Fruit fly (Drosophila melanogaster) whole organism, prepupa: ENCODE results near the gene Npc2g.
A peak's percentile ranks its signal among the peaks of the same experiment; 100 is the strongest.

Experiments used
- Blimp-1 ChIP-seq: fragments of 200-800 bp; sonication (Bioruptor generic); optimal IDR thresholded peaks from 3 replicates; lab custom pipeline; 2017; ENCODE audit warnings: missing biosample characterization, missing genetic modification characterization, mild to moderate bottlenecking, moderate library complexity, missing genetic modification reagents
- CG10631 ChIP-seq: fragments of 200-800 bp; sonication (Bioruptor generic); optimal IDR thresholded peaks from 2 replicates; lab custom pipeline; 2016; ENCODE audit warnings: missing biosample characterization, missing genetic modification characterization
- CG11294 ChIP-seq: fragments of 200-800 bp; sonication (Bioruptor generic); IDR thresholded peaks from 2 replicates; pipeline ENCODE4 v1.3.6; 2022; ENCODE audit warnings: missing biosample characterization, missing genetic modification characterization
- CG11902 ChIP-seq: fragments of 200-800 bp; sonication (Bioruptor generic); optimal IDR thresholded peaks from 3 replicates; lab custom pipeline; 2016; ENCODE audit warnings: missing biosample characterization, missing genetic modification characterization
- CG15336 ChIP-seq: fragments of 200-800 bp; sonication (Bioruptor generic); IDR thresholded peaks from 2 replicates; pipeline ENCODE4 v1.3.6; 2022; ENCODE audit warnings: missing biosample characterization, missing genetic modification characterization
- CG34406 ChIP-seq: fragments of 200-800 bp; sonication (Bioruptor generic); optimal IDR thresholded peaks from 3 replicates; lab custom pipeline; 2016; ENCODE audit warnings: missing biosample characterization, missing genetic modification characterization
- CG6276 ChIP-seq: fragments of 200-800 bp; sonication (Bioruptor generic); optimal IDR thresholded peaks from 2 replicates; lab custom pipeline; 2017; ENCODE audit warnings: missing biosample characterization, mild to moderate bottlenecking, missing genetic modification characterization
- CG8319 ChIP-seq: fragments of 200-800 bp; sonication (Bioruptor generic); optimal IDR thresholded peaks from 3 replicates; lab custom pipeline; 2016; ENCODE audit warnings: missing biosample characterization, missing genetic modification characterization
- CG9139 ChIP-seq: fragments of 200-800 bp; sonication (Bioruptor generic); optimal IDR thresholded peaks from 3 replicates; lab custom pipeline; 2017; ENCODE audit warnings: missing biosample characterization, mild to moderate bottlenecking, missing genetic modification characterization
- Eip93F ChIP-seq: fragments of 200-800 bp; sonication (Bioruptor generic); optimal IDR thresholded peaks from 2 replicates; lab custom pipeline; 2016; ENCODE audit warnings: missing biosample characterization, mild to moderate bottlenecking, missing genetic modification characterization
- Ets21C ChIP-seq: fragments of 200-800 bp; sonication (Bioruptor generic); optimal IDR thresholded peaks from 3 replicates; lab custom pipeline; 2016; ENCODE audit warnings: missing biosample characterization, missing genetic modification characterization
- Hr4 ChIP-seq: fragments of 200-800 bp; sonication (Bioruptor generic); optimal IDR thresholded peaks from 3 replicates; lab custom pipeline; 2016; ENCODE audit warnings: missing biosample characterization, missing genetic modification characterization
- OdsH ChIP-seq: fragments of 200-800 bp; sonication (Bioruptor generic); optimal IDR thresholded peaks from 3 replicates; lab custom pipeline; 2016; ENCODE audit warnings: missing biosample characterization, missing genetic modification characterization
- Sox14 ChIP-seq: fragments of 200-800 bp; sonication (Bioruptor generic); optimal IDR thresholded peaks from 3 replicates; lab custom pipeline; 2016; ENCODE audit warnings: missing biosample characterization, missing genetic modification characterization
- Sox15 ChIP-seq: fragments of 200-800 bp; sonication (Bioruptor generic); optimal IDR thresholded peaks from 3 replicates; lab custom pipeline; 2016; ENCODE audit warnings: missing biosample characterization, missing genetic modification characterization
- achi ChIP-seq: fragments of 200-800 bp; sonication (Bioruptor generic); optimal IDR thresholded peaks from 3 replicates; lab custom pipeline; 2016; ENCODE audit warnings: missing biosample characterization, missing genetic modification characterization
- cyc ChIP-seq: fragments of 200-800 bp; sonication (Bioruptor generic); optimal IDR thresholded peaks from 3 replicates; lab custom pipeline; 2016; ENCODE audit warnings: missing biosample characterization, missing genetic modification characterization
- dac ChIP-seq: fragments of 200-800 bp; sonication (Bioruptor generic); optimal IDR thresholded peaks from 2 replicates; lab custom pipeline; 2017; ENCODE audit warnings: missing biosample characterization, mild to moderate bottlenecking, missing genetic modification characterization
- dsx ChIP-seq: fragments of 200-800 bp; optimal IDR thresholded peaks from 3 replicates; lab custom pipeline; 2019; ENCODE audit warnings: missing biosample characterization, mild to moderate bottlenecking, missing genetic modification characterization, moderate library complexity; ENCODE audit not compliant: poor library complexity, severe bottlenecking
- eg ChIP-seq: fragments of 200-800 bp; sonication (Bioruptor generic); IDR thresholded peaks from 3 replicates; pipeline ENCODE4 v1.3.6; 2022; ENCODE audit warnings: missing biosample characterization, missing genetic modification characterization
- fd59A ChIP-seq: fragments of 200-800 bp; sonication (Bioruptor generic); optimal IDR thresholded peaks from 2 replicates; lab custom pipeline; 2017; ENCODE audit warnings: missing biosample characterization, mild to moderate bottlenecking, missing genetic modification characterization, missing genetic modification reagents
- lz ChIP-seq: fragments of 200-800 bp; sonication (Bioruptor generic); optimal IDR thresholded peaks from 3 replicates; lab custom pipeline; 2016; ENCODE audit warnings: missing biosample characterization, missing genetic modification characterization
- spab ChIP-seq: fragments of 200-800 bp; sonication (Bioruptor generic); optimal IDR thresholded peaks from 2 replicates; lab custom pipeline; 2017; ENCODE audit warnings: missing biosample characterization, mild to moderate bottlenecking, missing genetic modification characterization, missing genetic modification reagents
- svp ChIP-seq: fragments of 200-800 bp; sonication (Bioruptor generic); peaks from one replicate; lab custom pipeline; 2016; ENCODE audit warnings: missing biosample characterization, missing genetic modification characterization

Gene Npc2g

DNA sequence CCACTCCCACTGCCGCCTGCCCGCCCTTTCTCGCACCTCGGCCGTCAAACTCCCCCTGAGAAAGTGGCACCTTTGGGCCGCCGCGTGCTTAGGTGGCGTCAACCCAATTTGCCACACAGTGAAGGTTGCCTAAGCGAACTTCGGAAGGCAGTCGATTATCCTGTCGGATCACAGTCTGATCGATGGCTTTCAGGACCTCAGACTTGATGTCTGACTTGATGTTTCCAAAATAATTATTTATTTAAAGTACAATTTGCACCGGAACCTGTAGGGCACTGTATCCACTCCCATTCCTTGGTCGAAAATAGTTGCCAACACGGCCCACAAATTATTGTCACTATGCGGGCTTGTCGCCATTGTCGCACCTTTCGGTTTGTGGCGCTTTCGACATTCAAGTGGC, 30.7 kb downstream of the Npc2g start (continued):
- TF ChIP-seq Blimp-1 (no peak), eg (GFP tag; lab: Robert Waterston, UW) (peak; percentile 74), achi (GFP tag; lab: Kevin White, UChicago) (no peak), CG11902 (GFP tag; lab: Kevin White, UChicago) (no peak), OdsH (GFP tag; lab: Kevin White, UChicago) (no peak), CG15336 (GFP tag; lab: Robert Waterston, UW) (peak; percentile 60), Hr4 (peak; percentile 58), cyc (no peak), spab (GFP tag; lab: Kevin White, UChicago) (no peak), CG6276 (GFP tag; lab: Kevin White, UChicago) (no peak), dac (GFP tag; lab: Kevin White, UChicago) (no peak), Sox14 (GFP tag; lab: Kevin White, UChicago) (no peak)

dm6 chr3R:30710442-30710841, 34.6 kb downstream of the Npc2g start:
- no peak for TF ChIP-seq Blimp-1
- TF ChIP-seq, all 60 proteins: peak for 0

DNA sequence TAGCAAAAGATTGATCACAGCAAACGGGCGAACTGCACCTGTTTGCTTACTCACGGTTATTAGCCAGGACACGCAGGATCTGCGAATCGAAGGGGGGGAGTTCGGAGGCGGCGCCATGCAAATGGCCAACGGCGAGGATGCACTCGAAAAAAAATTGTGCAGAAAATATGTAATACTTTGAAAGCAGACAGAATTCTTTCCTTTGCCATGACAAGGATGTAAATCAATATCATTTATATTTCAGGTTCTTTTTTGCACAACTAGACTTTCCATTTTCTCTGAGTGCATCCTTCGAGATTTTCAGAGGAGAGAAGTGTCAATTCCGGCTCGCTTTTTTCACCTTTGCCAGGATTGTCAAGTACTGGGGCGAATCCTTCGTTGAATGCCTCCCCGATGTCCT, 35.8 kb downstream of the Npc2g start:
- TF ChIP-seq lz (GFP tag; lab: Kevin White, UChicago), result no peak
- TF ChIP-seq svp (GFP tag; lab: Kevin White, UChicago), result peak; percentile 73

DNA sequence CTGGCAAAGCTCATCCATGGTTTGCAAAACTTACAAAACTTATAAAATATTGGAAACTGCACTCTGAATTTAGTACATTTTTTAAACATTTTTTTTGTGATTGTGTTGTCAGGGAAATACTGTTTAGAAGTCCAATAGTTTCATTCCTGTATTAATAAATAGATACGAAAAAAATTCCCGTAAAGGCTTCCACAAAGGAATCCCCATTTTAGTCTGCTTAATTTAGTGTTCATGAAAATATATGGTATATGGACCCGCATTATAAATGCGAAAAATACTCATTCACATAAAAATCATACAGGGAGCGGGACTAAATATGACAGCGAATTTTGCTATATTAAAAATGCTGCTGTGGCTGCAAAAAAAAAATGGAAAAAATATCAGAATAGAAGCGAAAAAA, 39.0 kb downstream of the Npc2g start, which contains the start of gene CG31010:
Gene CG31010 (minus strand): TSS at position 101 of the 400 bp plus-strand sequence.
- TF ChIP-seq CG11294 (GFP tag; lab: Robert Waterston, UW) (no peak), Hr4 (no peak), Sox14 (GFP tag; lab: Kevin White, UChicago) (no peak)

DNA sequence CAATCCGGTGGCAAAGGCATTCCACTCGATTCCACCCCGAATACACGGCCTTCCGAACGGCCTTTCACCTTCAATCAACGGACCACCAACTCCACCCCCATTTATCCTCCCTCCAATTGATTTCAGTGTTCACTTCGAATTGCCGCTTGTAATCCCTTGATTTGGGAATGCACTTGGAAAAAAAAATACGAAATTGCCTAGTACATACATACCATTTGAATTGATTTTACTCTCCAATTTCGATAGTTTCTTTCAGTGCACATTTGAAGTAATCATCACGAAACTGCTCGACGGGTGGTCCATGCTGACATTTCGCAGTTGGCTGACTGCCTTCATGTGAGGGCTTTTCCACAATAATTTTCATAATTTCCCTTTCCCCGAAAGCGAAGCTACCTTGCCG, 45.9 kb downstream of the Npc2g start:
- no peak for TF ChIP-seq dsx
- peak; percentile 60 for TF ChIP-seq svp (GFP tag; lab: Kevin White, UChicago)

dm6 chr3R:30697038-30697437, 48.0 kb downstream of the Npc2g start, which contains the start of gene Pka-C2:
Gene Pka-C2 (minus strand): TSS chr3R:30697138.
- TF ChIP-seq CG10631 (GFP tag; lab: Kevin White, UChicago), result no peak
- no peak for TF ChIP-seq fd59A (GFP tag; lab: Kevin White, UChicago)
- TF ChIP-seq Hr4, result no peak
- TF ChIP-seq eg (GFP tag; lab: Robert Waterston, UW), result no peak
- TF ChIP-seq Eip93F, result no peak
- TF ChIP-seq Sox15 (GFP tag; lab: Kevin White, UChicago), result no peak
- TF ChIP-seq lz (GFP tag; lab: Kevin White, UChicago), result no peak
- no peak for TF ChIP-seq spab (GFP tag; lab: Kevin White, UChicago)
- no peak for TF ChIP-seq CG9139 (GFP tag; lab: Kevin White, UChicago)
- TF ChIP-seq CG34406, result no peak

- TF ChIP-seq CG6276 (GFP tag; lab: Kevin White, UChicago) (no peak), dsx (no peak), Ets21C (GFP tag; lab: Kevin White, UChicago) (no peak), CG8319 (GFP tag; lab: Kevin White, UChicago) (no peak), CG34406 (no peak)
Observed at dm6 chr3R:30695398-30695797, 49.7 kb downstream of the Npc2g start, which contains the start of gene CG12069. Gene CG12069 (minus strand): TSS chr3R:30695498.
